Worm (Caenorhabditis elegans): ENCODE data around the gene B0454.6.

DNA sequence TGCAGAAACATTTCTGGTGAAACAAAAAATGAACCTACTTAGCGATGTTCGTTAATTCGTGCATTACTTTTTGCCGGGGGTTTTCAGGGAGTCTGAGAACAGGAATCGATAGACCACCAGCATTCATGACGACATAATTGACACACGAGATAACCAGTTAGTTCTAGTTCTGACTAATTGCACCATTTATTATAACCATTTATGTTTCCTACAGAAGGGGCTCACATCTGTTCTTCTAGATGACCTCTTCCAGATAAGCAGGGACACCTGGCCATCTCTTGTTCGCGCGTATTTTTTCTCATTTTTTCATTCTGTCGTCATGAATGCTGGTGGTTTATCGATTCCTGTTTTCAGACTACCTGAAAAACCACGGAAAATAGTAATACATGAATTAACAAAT is 24.2 kb upstream of the B0454.6 start, which contains the start of gene sdz-5:
- TF ChIP-seq him-1 (tag; optimal IDR thresholded peaks at IDR 0.05) (no peak), W03F9.2 (tag; optimal IDR thresholded peaks at IDR 0.05) (no peak)
